Worm (Caenorhabditis elegans) whole organism, L3 larva: Measurements from ENCODE around the gene pqn-65.
A peak's percentile ranks its signal among the peaks of the same experiment; 100 is the strongest.

Source experiments
- ZK546.5 ChIP-seq: sonication (generic microtip); optimal IDR thresholded peaks from 2 replicates; lab custom pipeline; 2017; ENCODE audit warnings: missing biosample characterization, missing genetic modification characterization
- ama-1 ChIP-seq: fragments of 150-350 bp; optimal IDR thresholded peaks from 2 replicates; lab custom pipeline; 2018
- ceh-16 ChIP-seq: sonication (generic microtip); optimal IDR thresholded peaks from 2 replicates; lab custom pipeline; 2017; ENCODE audit warnings: missing biosample characterization, missing genetic modification characterization
- ceh-28 ChIP-seq: fragments of 150-350 bp; optimal IDR thresholded peaks from 2 replicates; lab custom pipeline; 2014; ENCODE audit warnings: missing biosample characterization, missing genetic modification reagents, missing genetic modification characterization
- daf-12 ChIP-seq: fragments of 150-350 bp; optimal IDR thresholded peaks from 2 replicates; lab custom pipeline; 2014; ENCODE audit warnings: missing biosample characterization, missing genetic modification reagents, missing genetic modification characterization
- egl-27 ChIP-seq: sonication (generic microtip); optimal IDR thresholded peaks from 4 replicates; lab custom pipeline; 2017; ENCODE audit warnings: missing biosample characterization, missing genetic modification reagents, missing genetic modification characterization
- elt-1 ChIP-seq: fragments of 150-350 bp; optimal IDR thresholded peaks from 2 replicates; lab custom pipeline; 2014; ENCODE audit warnings: missing biosample characterization, missing genetic modification characterization
- elt-2 ChIP-seq: sonication (generic microtip); optimal IDR thresholded peaks from 2 replicates; lab custom pipeline; 2016; ENCODE audit warnings: missing genetic modification reagents, mild to moderate bottlenecking, missing genetic modification characterization, missing compliant biosample characterization
- elt-3 ChIP-seq, 3 experiments: fragments of 150-350 bp in 1 of 3; sonication (generic microtip) in 2 of 3; optimal IDR thresholded peaks; 2 replicates in 2 of 3; 4 replicates in 1 of 3; lab custom pipeline; 2014 to 2017; ENCODE audit warnings: missing biosample characterization in 3 of 3, missing genetic modification characterization in 3 of 3
- fkh-10 ChIP-seq: sonication (generic microtip); optimal IDR thresholded peaks from 2 replicates; lab custom pipeline; 2017; ENCODE audit warnings: missing biosample characterization, missing genetic modification reagents, missing genetic modification characterization
- fkh-2 ChIP-seq: fragments of 150-350 bp; optimal IDR thresholded peaks from 2 replicates; lab custom pipeline; 2014; ENCODE audit warnings: missing biosample characterization, missing genetic modification reagents, missing genetic modification characterization
- jun-1 ChIP-seq: fragments of 150-350 bp; optimal IDR thresholded peaks from 2 replicates; lab custom pipeline; 2014; ENCODE audit warnings: missing biosample characterization, missing genetic modification reagents, missing genetic modification characterization
- lin-15B ChIP-seq: fragments of 150-350 bp; optimal IDR thresholded peaks from 2 replicates; lab custom pipeline; 2014; ENCODE audit warnings: missing biosample characterization, missing genetic modification characterization
- lin-39 ChIP-seq: fragments of 150-350 bp; optimal IDR thresholded peaks from 2 replicates; lab custom pipeline; 2018; ENCODE audit warnings: missing biosample characterization, missing genetic modification reagents, missing genetic modification characterization
- mdl-1 ChIP-seq: fragments of 150-350 bp; optimal IDR thresholded peaks from 2 replicates; lab custom pipeline; 2014; ENCODE audit warnings: missing biosample characterization, missing genetic modification characterization
- mml-1 ChIP-seq: fragments of 150-350 bp; sonication (generic microtip); optimal IDR thresholded peaks from 3 replicates; lab custom pipeline; 2014; ENCODE audit warnings: missing biosample characterization, missing genetic modification characterization
- nhr-11 ChIP-seq: fragments of 150-350 bp; optimal IDR thresholded peaks from 2 replicates; lab custom pipeline; 2014; ENCODE audit warnings: missing biosample characterization, missing genetic modification characterization
- nhr-12 ChIP-seq: fragments of 150-350 bp; optimal IDR thresholded peaks from 2 replicates; lab custom pipeline; 2014; ENCODE audit warnings: missing biosample characterization, missing genetic modification characterization
- nhr-23 ChIP-seq: fragments of 150-350 bp; optimal IDR thresholded peaks from 2 replicates; lab custom pipeline; 2014; ENCODE audit warnings: missing biosample characterization, missing genetic modification reagents, missing genetic modification characterization
- nhr-237 ChIP-seq: fragments of 150-350 bp; optimal IDR thresholded peaks from 2 replicates; lab custom pipeline; 2014; ENCODE audit warnings: missing biosample characterization, missing genetic modification characterization
- nhr-25 ChIP-seq: sonication (generic microtip); optimal IDR thresholded peaks from 2 replicates; lab custom pipeline; 2017; ENCODE audit warnings: missing biosample characterization, missing genetic modification characterization
- nhr-67 ChIP-seq: fragments of 150-350 bp; optimal IDR thresholded peaks from 2 replicates; lab custom pipeline; 2014; ENCODE audit warnings: missing biosample characterization, missing genetic modification characterization
- nhr-77 ChIP-seq: fragments of 150-350 bp; optimal IDR thresholded peaks from 2 replicates; lab custom pipeline; 2014; ENCODE audit warnings: missing biosample characterization, missing genetic modification characterization
- pqm-1 ChIP-seq: fragments of 150-350 bp; optimal IDR thresholded peaks from 2 replicates; lab custom pipeline; 2017; ENCODE audit warnings: missing biosample characterization, missing genetic modification characterization, inconsistent platforms
- sea-2 ChIP-seq: fragments of 150-350 bp; sonication (generic microtip); optimal IDR thresholded peaks from 4 replicates; lab custom pipeline; 2014; ENCODE audit warnings: missing biosample characterization, missing genetic modification reagents, missing genetic modification characterization
- snpc-4 ChIP-seq: fragments of 150-350 bp; optimal IDR thresholded peaks from 2 replicates; lab custom pipeline; 2014; ENCODE audit warnings: missing biosample characterization, missing genetic modification characterization
- tbx-2 ChIP-seq: sonication (generic microtip); optimal IDR thresholded peaks from 2 replicates; lab custom pipeline; 2016; ENCODE audit warnings: mild to moderate bottlenecking, missing genetic modification characterization, missing compliant biosample characterization
- unc-39 ChIP-seq: sonication (generic microtip); optimal IDR thresholded peaks from 4 replicates; lab custom pipeline; 2017; ENCODE audit warnings: missing biosample characterization, missing genetic modification characterization
- zag-1 ChIP-seq: fragments of 150-350 bp; optimal IDR thresholded peaks from 2 replicates; lab custom pipeline; 2014; ENCODE audit warnings: missing biosample characterization, missing genetic modification characterization
- ztf-4 ChIP-seq: fragments of 150-350 bp; optimal IDR thresholded peaks from 2 replicates; lab custom pipeline; 2014; ENCODE audit warnings: missing biosample characterization, missing genetic modification characterization

The pqn-65 gene

ce11 chrX:4660268-4660880, 40.9 kb upstream of the pqn-65 start, which contains the start of gene nhr-45:
Gene nhr-45, minus strand, starts transcription at chrX:4660318.
- TF ChIP-seq elt-2 (tag; lab: Kevin White, UChicago): peak; percentile 60
- peak; percentile 73 for TF ChIP-seq pqm-1 (tag; lab: Kevin White, UChicago)
- TF ChIP-seq ceh-28 (tag; lab: Kevin White, UChicago): no peak
- no peak for TF ChIP-seq lin-15B (tag; lab: Kevin White, UChicago)
- TF ChIP-seq ZK546.5 (tag; lab: Kevin White, UChicago): no peak
- peak; percentile 50 for TF ChIP-seq fkh-10
- TF ChIP-seq, all 47 proteins: peak for 3

ce11 chrX:4658706-4659105, 39.3 kb upstream of the pqn-65 start:
- TF ChIP-seq ztf-4 (tag; lab: Kevin White, UChicago): no peak
- no peak for TF ChIP-seq fkh-2
- peak; percentile 40 for TF ChIP-seq elt-2 (tag; lab: Kevin White, UChicago)
- TF ChIP-seq, all 47 proteins: peak for 1

- TF ChIP-seq elt-1 (tag; lab: Kevin White, UChicago) (no peak), ama-1 (no peak), daf-12 (tag; lab: Kevin White, UChicago) (no peak)
Observed at ce11 chrX:4658303-4658702, 38.9 kb upstream of the pqn-65 start.

- TF ChIP-seq lin-15B (tag; lab: Kevin White, UChicago): no peak
- no peak for TF ChIP-seq nhr-23
- no peak for TF ChIP-seq ztf-4 (tag; lab: Kevin White, UChicago)
- no peak for TF ChIP-seq nhr-77 (tag; lab: Kevin White, UChicago)
- no peak for TF ChIP-seq ama-1
Observed at ce11 chrX:4657577-4657976, 38.1 kb upstream of the pqn-65 start.

- TF ChIP-seq snpc-4 (tag; lab: Kevin White, UChicago) (no peak), ceh-16 (tag; lab: Kevin White, UChicago) (no peak), egl-27 (tag; lab: Kevin White, UChicago) (no peak), sea-2 (GFP tag; lab: Kevin White, UChicago) (no peak), elt-3 (tag; optimal IDR thresholded peaks at IDR 0.05; lab: Kevin White, UChicago) (no peak), nhr-77 (tag; lab: Kevin White, UChicago) (no peak)
Observed at ce11 chrX:4654057-4654456, 34.6 kb upstream of the pqn-65 start, which contains the start of gene ceh-1. Gene ceh-1, minus strand, starts transcription at chrX:4654157.

- TF ChIP-seq nhr-12 (tag; lab: Kevin White, UChicago): no peak
- no peak for TF ChIP-seq ceh-16 (tag; lab: Kevin White, UChicago)
- TF ChIP-seq nhr-11 (tag; lab: Kevin White, UChicago): no peak
Observed at ce11 chrX:4652950-4653349, 33.5 kb upstream of the pqn-65 start.

ce11 chrX:4651428-4651827, 32.0 kb upstream of the pqn-65 start:
- TF ChIP-seq sea-2 (GFP tag; lab: Kevin White, UChicago): no peak
- no peak for TF ChIP-seq daf-12 (tag; lab: Kevin White, UChicago)
- no peak for TF ChIP-seq tbx-2 (tag; lab: Kevin White, UChicago)
- TF ChIP-seq snpc-4 (tag; lab: Kevin White, UChicago): no peak

ce11 chrX:4649097-4649496, 29.7 kb upstream of the pqn-65 start, which contains the start of gene ent-5:
Gene ent-5, minus strand, starts transcription at chrX:4649197.
- TF ChIP-seq unc-39 (tag; lab: Kevin White, UChicago) (no peak), zag-1 (tag; lab: Kevin White, UChicago) (no peak), nhr-67 (no peak), snpc-4 (tag; lab: Kevin White, UChicago) (no peak), mdl-1 (tag; lab: Kevin White, UChicago) (no peak), jun-1 (tag; lab: Kevin White, UChicago) (no peak), nhr-25 (tag; lab: Kevin White, UChicago) (no peak), nhr-12 (tag; lab: Kevin White, UChicago) (no peak), ama-1 (no peak), lin-39 (tag; lab: Kevin White, UChicago) (no peak), ZK546.5 (tag; lab: Kevin White, UChicago) (no peak), mml-1 (tag; lab: Kevin White, UChicago) (no peak), nhr-237 (tag; lab: Kevin White, UChicago) (no peak), nhr-23 (no peak), nhr-77 (tag; lab: Kevin White, UChicago) (no peak)
